Worm (Caenorhabditis elegans) whole organism, midembryonic: ENCODE results near the gene gcy-22.

Source experiments
- cog-1 ChIP-seq: sonication (generic microtip); optimal IDR thresholded peaks from 2 replicates; lab custom pipeline; 2016; ENCODE audit warnings: missing genetic modification characterization, missing compliant biosample characterization
- klf-2 ChIP-seq: fragments of 200-800 bp; sonication (Bioruptor generic); conservative IDR thresholded peaks from 2 replicates; pipeline ENCODE4 v1.3.6; 2022; ENCODE audit warnings: missing genetic modification reagents, missing genetic modification characterization, missing compliant biosample characterization
- ref-1 ChIP-seq: fragments of 200-800 bp; sonication (Bioruptor generic); conservative IDR thresholded peaks from 2 replicates; pipeline ENCODE4 v1.3.6; 2022; ENCODE audit warnings: missing genetic modification reagents, missing genetic modification characterization, missing compliant biosample characterization
- ztf-23 ChIP-seq: fragments of 200-800 bp; sonication (Bioruptor generic); IDR thresholded peaks from 2 replicates; pipeline ENCODE4 v1.3.6; 2022; ENCODE audit warnings: missing genetic modification reagents, missing genetic modification characterization, missing compliant biosample characterization

- TF ChIP-seq ztf-23 (GFP tag; lab: Robert Waterston, UW) (no peak), klf-2 (GFP tag; lab: Robert Waterston, UW) (no peak), cog-1 (tag; lab: Kevin White, UChicago) (no peak), ref-1 (GFP tag; lab: Robert Waterston, UW) (no peak)
Observed at ce11 chrV:20802906-20803305, 22.0 kb downstream of the gcy-22 start, which contains the start of gene Y44A6D.5.
